Fruit fly (Drosophila melanogaster) whole organism, embryonic: Measurements from ENCODE around the gene Ptp99A.

Experiments used
- Atf6 ChIP-seq: fragments of 200-800 bp; sonication (Bioruptor generic); IDR thresholded peaks from 2 replicates; pipeline ENCODE4 v1.3.6; 2022; ENCODE audit warnings: missing biosample characterization, missing genetic modification characterization
- BtbVII ChIP-seq: fragments of 200-800 bp; sonication (Bioruptor generic); optimal IDR thresholded peaks from 3 replicates; lab custom pipeline; 2017; ENCODE audit warnings: missing biosample characterization, mild to moderate bottlenecking, missing genetic modification characterization
- CG10147 ChIP-seq: fragments of 200-800 bp; sonication (Bioruptor generic); optimal IDR thresholded peaks from 2 replicates; lab custom pipeline; 2019; ENCODE audit warnings: missing biosample characterization, mild to moderate bottlenecking, missing genetic modification characterization, moderate library complexity
- CG11456 ChIP-seq: fragments of 200-800 bp; sonication (Bioruptor generic); IDR thresholded peaks from 3 replicates; pipeline ENCODE4 v1.3.6; 2022; ENCODE audit warnings: missing biosample characterization, missing genetic modification characterization
- CG12236 ChIP-seq: fragments of 200-800 bp; sonication (Bioruptor generic); optimal IDR thresholded peaks from 2 replicates; lab custom pipeline; 2016; ENCODE audit warnings: missing biosample characterization, missing genetic modification characterization
- CG13123 ChIP-seq: fragments of 200-800 bp; sonication (Bioruptor generic); optimal IDR thresholded peaks from 2 replicates; lab custom pipeline; 2016; ENCODE audit warnings: missing biosample characterization, missing genetic modification characterization
- CG13424 ChIP-seq: fragments of 200-800 bp; sonication (Bioruptor generic); optimal IDR thresholded peaks from 2 replicates; lab custom pipeline; 2019; ENCODE audit warnings: missing biosample characterization, mild to moderate bottlenecking, missing genetic modification characterization, moderate library complexity
- CG14014 ChIP-seq: fragments of 200-800 bp; sonication (Bioruptor generic); IDR thresholded peaks from 2 replicates; pipeline ENCODE4 v1.3.6; 2022; ENCODE audit warnings: missing biosample characterization, missing genetic modification characterization
- CG34224 ChIP-seq: fragments of 200-800 bp; sonication (Bioruptor generic); IDR thresholded peaks from 3 replicates; pipeline ENCODE4 v1.3.6; 2022; ENCODE audit warnings: missing biosample characterization, missing genetic modification characterization; ENCODE audit not compliant: partially characterized antibody
- CG42726 ChIP-seq: fragments of 200-800 bp; sonication (Bioruptor generic); IDR thresholded peaks from 2 replicates; pipeline ENCODE4 v1.3.6; 2022; ENCODE audit warnings: missing biosample characterization, missing genetic modification characterization; ENCODE audit not compliant: partially characterized antibody
- CG43689 ChIP-seq: fragments of 200-800 bp; sonication (Bioruptor generic); IDR thresholded peaks from 2 replicates; pipeline ENCODE4 v1.3.6; 2022; ENCODE audit warnings: missing biosample characterization, missing genetic modification characterization
- CG6813 ChIP-seq: fragments of 200-800 bp; sonication (Bioruptor generic); optimal IDR thresholded peaks from 2 replicates; lab custom pipeline; 2017; ENCODE audit warnings: missing biosample characterization, missing genetic modification characterization, mild to moderate bottlenecking, moderate library complexity, missing genetic modification reagents
- CG7987 ChIP-seq: fragments of 200-800 bp; sonication (Bioruptor generic); optimal IDR thresholded peaks from 2 replicates; lab custom pipeline; 2018; ENCODE audit warnings: missing biosample characterization, mild to moderate bottlenecking, missing genetic modification characterization, moderate library complexity
- CG8359 ChIP-seq: fragments of 200-800 bp; sonication (Bioruptor generic); optimal IDR thresholded peaks from 2 replicates; lab custom pipeline; 2017; ENCODE audit warnings: missing biosample characterization, mild to moderate bottlenecking, missing genetic modification characterization, borderline replicate concordance
- CG8478 ChIP-seq: fragments of >200 bp; optimal IDR thresholded peaks from 2 replicates; lab custom pipeline; 2018
- CG8924 ChIP-seq: fragments of 200-800 bp; optimal IDR thresholded peaks from 3 replicates; lab custom pipeline; 2019; ENCODE audit warnings: missing biosample characterization, mild to moderate bottlenecking, missing genetic modification characterization, moderate library complexity
- CoRest ChIP-seq: fragments of 200-800 bp; sonication (Bioruptor generic); optimal IDR thresholded peaks from 3 replicates; lab custom pipeline; 2018; ENCODE audit warnings: missing biosample characterization, mild to moderate bottlenecking, missing genetic modification characterization, moderate library complexity
- Dip2 ChIP-seq: fragments of 200-800 bp; sonication (Bioruptor generic); IDR thresholded peaks from 2 replicates; pipeline ENCODE4 v1.3.6; 2022; ENCODE audit warnings: missing biosample characterization, missing genetic modification characterization
- H2.0 ChIP-seq: fragments of 200-800 bp; sonication (Bioruptor generic); IDR thresholded peaks from 2 replicates; pipeline ENCODE4 v1.3.6; 2022; ENCODE audit warnings: missing biosample characterization, missing genetic modification characterization
- Hand ChIP-seq: fragments of 200-800 bp; sonication (Bioruptor generic); optimal IDR thresholded peaks from 2 replicates; lab custom pipeline; 2017; ENCODE audit warnings: mild to moderate bottlenecking, missing biosample characterization, missing genetic modification reagents, missing genetic modification characterization
- Hr3 ChIP-seq: fragments of 200-800 bp; sonication (Bioruptor generic); optimal IDR thresholded peaks from 3 replicates; lab custom pipeline; 2016; ENCODE audit warnings: missing biosample characterization, missing genetic modification characterization
- Hr78 ChIP-seq, 2 experiments: fragments of 200-800 bp in 1 of 2; fragments of >200 bp in 1 of 2; sonication (Bioruptor generic) in 1 of 2; optimal IDR thresholded peaks; 2 replicates each; lab custom pipeline; 2017 to 2019; ENCODE audit warnings: missing biosample characterization in 2 of 2, missing genetic modification characterization in 2 of 2, mild to moderate bottlenecking in 1 of 2, moderate library complexity in 1 of 2
- Lim3 ChIP-seq: fragments of 200-800 bp; sonication (Bioruptor generic); IDR thresholded peaks from 2 replicates; pipeline ENCODE4 v1.3.6; 2022; ENCODE audit warnings: missing biosample characterization, missing genetic modification characterization
- Mrtf ChIP-seq: fragments of 200-800 bp; sonication (Bioruptor generic); IDR thresholded peaks from 3 replicates; pipeline ENCODE4 v1.3.6; 2022; ENCODE audit warnings: missing biosample characterization, missing genetic modification characterization
- NC2α ChIP-seq: fragments of 200-800 bp; sonication (Bioruptor generic); optimal IDR thresholded peaks from 2 replicates; lab custom pipeline; 2016; ENCODE audit warnings: missing biosample characterization, missing genetic modification characterization
- Neu2 ChIP-seq: fragments of 200-800 bp; sonication (Bioruptor generic); optimal IDR thresholded peaks from 3 replicates; lab custom pipeline; 2016; ENCODE audit warnings: missing biosample characterization, missing genetic modification characterization, borderline replicate concordance
- Scr ChIP-seq: fragments of 200-800 bp; sonication (Bioruptor generic); IDR thresholded peaks from 2 replicates; pipeline ENCODE4 v1.3.6; 2022; ENCODE audit warnings: missing biosample characterization, missing genetic modification characterization; ENCODE audit not compliant: partially characterized antibody
- Sry-δ ChIP-seq: fragments of 200-800 bp; sonication (Bioruptor generic); optimal IDR thresholded peaks from 2 replicates; lab custom pipeline; 2016; ENCODE audit warnings: missing biosample characterization, missing genetic modification characterization
- Xbp1 ChIP-seq: fragments of 200-800 bp; sonication (Bioruptor generic); optimal IDR thresholded peaks from 3 replicates; lab custom pipeline; 2016; ENCODE audit warnings: missing biosample characterization, mild to moderate bottlenecking, missing genetic modification characterization
- ara ChIP-seq: fragments of 200-800 bp; sonication (Bioruptor generic); IDR thresholded peaks from 2 replicates; pipeline ENCODE4 v1.3.6; 2022; ENCODE audit warnings: missing biosample characterization, missing genetic modification characterization
- ase ChIP-seq: fragments of 200-800 bp; sonication (Bioruptor generic); IDR thresholded peaks from 3 replicates; pipeline ENCODE4 v1.3.6; 2022; ENCODE audit warnings: missing biosample characterization, missing genetic modification characterization
- bcd ChIP-seq: fragments of 200-800 bp; sonication (Bioruptor generic); optimal IDR thresholded peaks from 2 replicates; lab custom pipeline; 2017; ENCODE audit warnings: missing biosample characterization, mild to moderate bottlenecking, missing genetic modification characterization
- cato ChIP-seq: fragments of 200-800 bp; sonication (Bioruptor generic); optimal IDR thresholded peaks from 2 replicates; lab custom pipeline; 2016; ENCODE audit warnings: missing biosample characterization, missing genetic modification characterization, borderline replicate concordance
- chinmo ChIP-seq: fragments of 200-800 bp; sonication (Bioruptor generic); IDR thresholded peaks from 4 replicates; pipeline ENCODE4 v1.3.6; 2022; ENCODE audit warnings: missing biosample characterization, missing genetic modification characterization; ENCODE audit not compliant: partially characterized antibody
- gcm ChIP-seq: fragments of 200-800 bp; sonication (Bioruptor generic); optimal IDR thresholded peaks from 2 replicates; lab custom pipeline; 2019; ENCODE audit warnings: missing biosample characterization, mild to moderate bottlenecking, missing genetic modification characterization, moderate library complexity
- gcm2 ChIP-seq: fragments of 200-800 bp; sonication (Bioruptor generic); optimal IDR thresholded peaks from 2 replicates; lab custom pipeline; 2016; ENCODE audit warnings: missing biosample characterization, missing genetic modification characterization
- grn ChIP-seq: fragments of 200-800 bp; sonication (Bioruptor generic); optimal IDR thresholded peaks from 3 replicates; lab custom pipeline; 2017; ENCODE audit warnings: missing biosample characterization, missing genetic modification characterization
- gro ChIP-seq: fragments of 200-800 bp; sonication (Bioruptor generic); optimal IDR thresholded peaks from 2 replicates; lab custom pipeline; 2016; ENCODE audit warnings: missing biosample characterization, missing genetic modification characterization
- hb ChIP-seq: fragments of 200-800 bp; sonication (Bioruptor generic); IDR thresholded peaks from 3 replicates; pipeline ENCODE4 v1.3.6; 2022; ENCODE audit warnings: missing biosample characterization, missing genetic modification characterization; ENCODE audit not compliant: partially characterized antibody
- inv ChIP-seq: fragments of 200-800 bp; sonication (Bioruptor generic); IDR thresholded peaks from 2 replicates; pipeline ENCODE4 v1.3.6; 2022; ENCODE audit warnings: missing biosample characterization, missing genetic modification characterization; ENCODE audit not compliant: partially characterized antibody
- nmo ChIP-seq: fragments of 200-800 bp; sonication (Bioruptor generic); optimal IDR thresholded peaks from 2 replicates; lab custom pipeline; 2018; ENCODE audit warnings: missing biosample characterization, mild to moderate bottlenecking, missing genetic modification characterization, moderate library complexity
- phol ChIP-seq: fragments of 200-800 bp; sonication (Bioruptor generic); optimal IDR thresholded peaks from 3 replicates; lab custom pipeline; 2018; ENCODE audit warnings: missing biosample characterization, mild to moderate bottlenecking, missing genetic modification characterization, moderate library complexity
- shn ChIP-seq: fragments of 200-800 bp; sonication (Bioruptor generic); optimal IDR thresholded peaks from 3 replicates; lab custom pipeline; 2016; ENCODE audit warnings: missing biosample characterization, missing genetic modification characterization
- sisA ChIP-seq: fragments of 200-800 bp; sonication (Bioruptor generic); IDR thresholded peaks from 2 replicates; pipeline ENCODE4 v1.3.6; 2022; ENCODE audit warnings: missing biosample characterization, missing genetic modification characterization
- tap ChIP-seq: fragments of 200-800 bp; optimal IDR thresholded peaks from 3 replicates; lab custom pipeline; 2019; ENCODE audit warnings: missing biosample characterization, mild to moderate bottlenecking, missing genetic modification characterization, moderate library complexity
- tgo ChIP-seq: fragments of 200-800 bp; sonication (Bioruptor generic); IDR thresholded peaks from 3 replicates; pipeline ENCODE4 v1.3.6; 2022; ENCODE audit warnings: missing biosample characterization, missing genetic modification characterization
- unc-4 ChIP-seq: fragments of 200-800 bp; sonication (Bioruptor generic); IDR thresholded peaks from 2 replicates; pipeline ENCODE4 v1.3.6; 2022; ENCODE audit warnings: missing biosample characterization, missing genetic modification characterization; ENCODE audit not compliant: partially characterized antibody
- vnd ChIP-seq: fragments of 200-800 bp; sonication (Bioruptor generic); IDR thresholded peaks from 3 replicates; pipeline ENCODE4 v1.3.6; 2022; ENCODE audit warnings: missing biosample characterization, missing genetic modification characterization; ENCODE audit not compliant: partially characterized antibody

Gene Ptp99A

DNA sequence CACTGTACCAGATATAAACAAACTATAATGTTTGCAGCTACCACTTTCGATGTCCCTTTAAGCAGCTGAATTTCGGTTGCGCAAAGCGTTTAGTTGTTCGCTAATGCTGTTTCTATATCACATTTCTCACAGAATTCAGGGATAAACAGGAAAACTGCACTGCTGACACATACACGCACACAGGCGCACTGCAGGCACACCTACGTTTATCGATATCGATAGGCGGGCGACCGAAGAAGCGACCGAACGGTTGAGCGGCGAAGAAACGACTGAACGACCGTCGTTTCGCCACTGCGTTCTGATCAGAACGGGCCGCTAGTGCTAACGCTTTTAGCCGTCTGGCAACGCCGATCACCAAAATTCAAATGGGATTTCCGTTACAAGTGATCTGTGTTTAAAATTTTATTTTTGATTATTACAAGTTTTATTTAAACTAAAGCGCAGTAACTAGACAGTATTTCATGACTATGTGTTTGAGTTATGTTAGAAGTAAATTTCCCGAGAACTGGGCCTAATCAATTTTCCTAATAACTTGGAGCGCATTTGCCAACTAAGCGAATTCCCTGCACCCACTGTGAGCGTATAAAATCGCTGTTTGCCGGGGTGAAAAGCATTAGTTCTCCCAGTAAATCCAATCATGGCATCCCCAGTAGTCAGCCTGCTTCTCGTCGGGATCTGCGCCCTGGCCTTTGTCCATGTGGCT, 115.9 kb downstream of the Ptp99A start, which contains the start of the genes CG2310 and Diedel:
Gene CG2310, minus strand, starts transcription at position 277 of the 703 bp plus-strand sequence.
Gene Diedel, plus strand, starts transcription at position 611 of the 703 bp plus-strand sequence.
- TF ChIP-seq vnd (GFP tag; lab: Robert Waterston, UW) (peak; percentile 44; the same call in 1 of the 3 replicates), shn (GFP tag; lab: Kevin White, UChicago) (peak; percentile 26), CG6813 (GFP tag; lab: Kevin White, UChicago) (no peak), Lim3 (GFP tag; lab: Robert Waterston, UW) (no peak), sisA (GFP tag; lab: Robert Waterston, UW) (peak; percentile 29; the same call in 1 of the 2 replicates), tgo (no peak), unc-4 (GFP tag; lab: Robert Waterston, UW) (peak; percentile 35), Hand (GFP tag; lab: Kevin White, UChicago) (no peak), H2.0 (GFP tag; lab: Robert Waterston, UW) (peak; percentile 3; the same call in 1 of the 2 replicates), inv (GFP tag; lab: Robert Waterston, UW) (peak; percentile 45; the same call in 1 of the 2 replicates), NC2α (no peak), nmo (peak; percentile 10), CoRest (tag; lab: Kevin White, UChicago) (peak; percentile 28), CG42726 (GFP tag; lab: Robert Waterston, UW) (peak; percentile 45; the same call in 1 of the 2 replicates), Scr (GFP tag; lab: Robert Waterston, UW) (peak; percentile 50; the same call in 1 of the 2 replicates), CG12236 (GFP tag; lab: Kevin White, UChicago) (no peak), CG14014 (GFP tag; lab: Robert Waterston, UW) (0 out of 2 replicates have a peak, but pooled peaks have one; percentile 38), CG11456 (GFP tag; lab: Robert Waterston, UW) (no peak), ara (GFP tag; lab: Robert Waterston, UW) (peak; percentile 49; the same call in 1 of the 2 replicates), ase (0 out of 3 replicates have a peak, but pooled peaks have one; percentile 6), gcm2 (GFP tag; lab: Kevin White, UChicago) (no peak), CG8359 (GFP tag; lab: Kevin White, UChicago) (no peak), CG13123 (no peak), BtbVII (no peak), Sry-δ (GFP tag; lab: Kevin White, UChicago) (peak; percentile 47), grn (GFP tag; lab: Kevin White, UChicago) (no peak), CG13424 (peak; percentile 7), CG7987 (GFP tag; lab: Kevin White, UChicago) (peak; percentile 5), gcm (GFP tag; lab: Kevin White, UChicago) (peak; percentile 26), chinmo (peak; percentile 99), Hr78 (GFP tag; optimal IDR thresholded peaks at IDR 0.05; lab: Kevin White, UChicago) (no peak), CG34224 (GFP tag; lab: Robert Waterston, UW) (peak; percentile 40; the same call in 2 of the 3 replicates), gro (GFP tag; lab: Kevin White, UChicago) (peak; percentile 24), Mrtf (GFP tag; lab: Robert Waterston, UW) (no peak), Atf6 (GFP tag; lab: Robert Waterston, UW) (no peak), bcd (GFP tag; lab: Kevin White, UChicago) (peak; percentile 1), Xbp1 (GFP tag; lab: Kevin White, UChicago) (no peak), tap (no peak), phol (tag; lab: Kevin White, UChicago) (peak; percentile 47), CG8924 (peak; percentile 45), CG10147 (no peak), CG8478 (lab: Kevin White, UChicago) (peak; percentile 96), CG43689 (GFP tag; lab: Robert Waterston, UW) (no peak), Hr3 (GFP tag; lab: Kevin White, UChicago) (no peak), Dip2 (GFP tag; lab: Robert Waterston, UW) (no peak), Neu2 (GFP tag; lab: Kevin White, UChicago) (peak; percentile 80), cato (GFP tag; lab: Kevin White, UChicago) (no peak), hb (GFP tag; lab: Robert Waterston, UW) (peak; percentile 67; the same call in 1 of the 3 replicates)
